Worm (Caenorhabditis elegans) whole organism, mixed stage, embryonic: ENCODE data around the gene acbp-8.

Experiments
- M03D4.4 ChIP-seq: sonication (generic microtip); optimal IDR thresholded peaks from 2 replicates; lab custom pipeline; 2017; ENCODE audit warnings: mild to moderate bottlenecking, missing genetic modification characterization, missing compliant biosample characterization
- blmp-1 ChIP-seq: fragments of 150-350 bp; optimal IDR thresholded peaks from 2 replicates; lab custom pipeline; 2014; ENCODE audit warnings: missing biosample characterization, missing genetic modification characterization
- ceh-39 ChIP-seq: fragments of 150-350 bp; optimal IDR thresholded peaks from 2 replicates; lab custom pipeline; 2014; ENCODE audit warnings: missing biosample characterization, missing genetic modification characterization
- ceh-43 ChIP-seq: fragments of 200-800 bp; sonication (Bioruptor generic); optimal IDR thresholded peaks from 2 replicates; lab custom pipeline; 2018; ENCODE audit warnings: mild to moderate bottlenecking, missing genetic modification characterization, moderate library complexity, missing compliant biosample characterization
- ceh-83 ChIP-seq: fragments of 200-800 bp; sonication (Bioruptor generic); optimal IDR thresholded peaks from 2 replicates; lab custom pipeline; 2018; ENCODE audit warnings: mild to moderate bottlenecking, missing genetic modification characterization, missing compliant biosample characterization
- cnd-1 ChIP-seq: fragments of 200-800 bp; sonication (Bioruptor generic); optimal IDR thresholded peaks from 2 replicates; lab custom pipeline; 2018; ENCODE audit warnings: mild to moderate bottlenecking, missing genetic modification characterization, missing compliant biosample characterization
- drap-1 ChIP-seq: fragments of 200-800 bp; sonication (Bioruptor generic); optimal IDR thresholded peaks from 3 replicates; lab custom pipeline; 2018; ENCODE audit warnings: mild to moderate bottlenecking, missing genetic modification characterization, missing compliant biosample characterization
- elt-1 ChIP-seq: sonication (generic microtip); optimal IDR thresholded peaks from 2 replicates; lab custom pipeline; 2017; ENCODE audit warnings: missing genetic modification characterization, mild to moderate bottlenecking, missing compliant biosample characterization, antibody characterized with exemption, moderate library complexity, borderline replicate concordance; ENCODE audit not compliant: insufficient read depth
- elt-3 ChIP-seq: fragments of 150-350 bp; optimal IDR thresholded peaks from 2 replicates; lab custom pipeline; 2014; ENCODE audit warnings: missing biosample characterization, missing genetic modification characterization
- flh-1 ChIP-seq: fragments of 200-800 bp; sonication (Bioruptor generic); optimal IDR thresholded peaks from 2 replicates; lab custom pipeline; 2018; ENCODE audit warnings: mild to moderate bottlenecking, missing genetic modification characterization, moderate library complexity, missing compliant biosample characterization
- ham-2 ChIP-seq: fragments of 200-800 bp; sonication (Bioruptor generic); optimal IDR thresholded peaks from 2 replicates; lab custom pipeline; 2018; ENCODE audit warnings: mild to moderate bottlenecking, missing genetic modification characterization, missing compliant biosample characterization
- hlh-1 ChIP-seq: fragments of 150-350 bp; optimal IDR thresholded peaks from 2 replicates; lab custom pipeline; 2014; ENCODE audit warnings: missing biosample characterization, missing genetic modification reagents, missing genetic modification characterization
- lin-13 ChIP-seq: fragments of 150-350 bp; optimal IDR thresholded peaks from 2 replicates; lab custom pipeline; 2014; ENCODE audit warnings: missing biosample characterization, missing genetic modification characterization
- lin-32 ChIP-seq: fragments of 200-800 bp; sonication (Bioruptor generic); optimal IDR thresholded peaks from 2 replicates; lab custom pipeline; 2018; ENCODE audit warnings: mild to moderate bottlenecking, missing genetic modification characterization, missing compliant biosample characterization
- mab-5 ChIP-seq: fragments of 150-350 bp; optimal IDR thresholded peaks from 2 replicates; lab custom pipeline; 2014; ENCODE audit warnings: missing biosample characterization, missing genetic modification characterization
- mep-1 ChIP-seq: fragments of 150-350 bp; optimal IDR thresholded peaks from 2 replicates; lab custom pipeline; 2017; ENCODE audit warnings: missing biosample characterization, missing genetic modification reagents, missing genetic modification characterization, inconsistent platforms
- mls-2 ChIP-seq: sonication (generic microtip); optimal IDR thresholded peaks from 2 replicates; lab custom pipeline; 2016; ENCODE audit warnings: mild to moderate bottlenecking, missing genetic modification characterization, moderate library complexity, missing compliant biosample characterization
- nhr-12 ChIP-seq: fragments of 150-350 bp; optimal IDR thresholded peaks from 2 replicates; lab custom pipeline; 2014; ENCODE audit warnings: missing biosample characterization, missing genetic modification characterization
- pha-4 ChIP-seq: fragments of 150-350 bp; optimal IDR thresholded peaks from 2 replicates; lab custom pipeline; 2018; ENCODE audit warnings: missing biosample characterization, missing genetic modification reagents, missing genetic modification characterization
- sem-2 ChIP-seq: fragments of 200-800 bp; sonication (Bioruptor generic); optimal IDR thresholded peaks from 2 replicates; lab custom pipeline; 2018; ENCODE audit warnings: mild to moderate bottlenecking, missing genetic modification characterization, missing compliant biosample characterization
- snpc-4 ChIP-seq: fragments of 150-350 bp; optimal IDR thresholded peaks from 2 replicates; lab custom pipeline; 2014; ENCODE audit warnings: missing biosample characterization, missing genetic modification characterization
- sptf-1 ChIP-seq: sonication (generic microtip); optimal IDR thresholded peaks from 2 replicates; lab custom pipeline; 2017; ENCODE audit warnings: mild to moderate bottlenecking, missing genetic modification characterization, moderate library complexity, missing compliant biosample characterization
- tbx-8 ChIP-seq: fragments of 200-800 bp; sonication (Bioruptor generic); optimal IDR thresholded peaks from 2 replicates; lab custom pipeline; 2018; ENCODE audit warnings: mild to moderate bottlenecking, missing genetic modification characterization, moderate library complexity, missing compliant biosample characterization
- unc-120 ChIP-seq: sonication (generic microtip); optimal IDR thresholded peaks from 2 replicates; lab custom pipeline; 2017; ENCODE audit warnings: missing genetic modification characterization, missing compliant biosample characterization; ENCODE audit not compliant: poor library complexity, severe bottlenecking
- unc-39 ChIP-seq: fragments of 150-350 bp; optimal IDR thresholded peaks from 2 replicates; lab custom pipeline; 2014; ENCODE audit warnings: missing biosample characterization, missing genetic modification characterization
- unc-62 ChIP-seq: fragments of 150-350 bp; optimal IDR thresholded peaks from 2 replicates; lab custom pipeline; 2014; ENCODE audit warnings: missing biosample characterization, missing genetic modification reagents, missing genetic modification characterization
- zip-8 ChIP-seq: fragments of 150-350 bp; optimal IDR thresholded peaks from 2 replicates; lab custom pipeline; 2014; ENCODE audit warnings: missing biosample characterization, missing genetic modification characterization
- ztf-11 ChIP-seq: fragments of 150-350 bp; optimal IDR thresholded peaks from 2 replicates; lab custom pipeline; 2014; ENCODE audit warnings: missing biosample characterization, missing genetic modification characterization

Gene acbp-8

ce11 chrIII:2622870-2623269, 5.9 kb upstream of the acbp-8 start, which contains the start of gene Y71H2B.2:
TSS of gene Y71H2B.2 (plus strand) at chrIII:2623170.
- no peak for TF ChIP-seq mep-1 (tag; lab: Kevin White, UChicago)
- no peak for TF ChIP-seq ztf-11 (tag; lab: Kevin White, UChicago)
- no peak for TF ChIP-seq unc-39 (tag; lab: Kevin White, UChicago)
- no peak for TF ChIP-seq ceh-83 (GFP tag; lab: Kevin White, UChicago)
- no peak for TF ChIP-seq lin-13 (tag; lab: Kevin White, UChicago)
- no peak for TF ChIP-seq snpc-4
- TF ChIP-seq hlh-1 = no peak
- TF ChIP-seq, all 35 proteins: peak for 0

ce11 chrIII:2632819-2633398, 4.1 kb downstream of the acbp-8 start:
- TF ChIP-seq ham-2 (GFP tag; lab: Kevin White, UChicago) (peak; percentile 19), unc-62 (GFP tag; lab: Kevin White, UChicago) (no peak), lin-32 (GFP tag; lab: Kevin White, UChicago) (no peak), elt-1 (tag; lab: Kevin White, UChicago) (peak; percentile 52)

- no peak for TF ChIP-seq snpc-4
- no peak for TF ChIP-seq elt-3 (tag; lab: Kevin White, UChicago)
- TF ChIP-seq cnd-1 = no peak
- no peak for TF ChIP-seq sem-2
- TF ChIP-seq lin-13 (tag; lab: Kevin White, UChicago) = no peak
- no peak for TF ChIP-seq ham-2 (GFP tag; lab: Kevin White, UChicago)
- no peak for TF ChIP-seq pha-4 (tag; lab: Kevin White, UChicago)
- TF ChIP-seq unc-62 (GFP tag; lab: Kevin White, UChicago) = no peak
- no peak for TF ChIP-seq nhr-12 (tag; lab: Kevin White, UChicago)
- no peak for TF ChIP-seq unc-120 (tag; lab: Kevin White, UChicago)
- TF ChIP-seq mab-5 (tag; lab: Kevin White, UChicago) = no peak
- no peak for TF ChIP-seq sptf-1 (tag; lab: Kevin White, UChicago)
- no peak for TF ChIP-seq mls-2 (tag; lab: Kevin White, UChicago)
- no peak for TF ChIP-seq ceh-39
- no peak for TF ChIP-seq mep-1 (tag; lab: Kevin White, UChicago)
- no peak for TF ChIP-seq zip-8
- TF ChIP-seq hlh-1 = no peak
- TF ChIP-seq ceh-83 (GFP tag; lab: Kevin White, UChicago) = no peak
Observed at ce11 chrIII:2634577-2634976, 5.8 kb downstream of the acbp-8 start.

ce11 chrIII:2636137-2636536, 7.3 kb downstream of the acbp-8 start, which contains the start of gene zmp-2:
TSS of gene zmp-2 (plus strand) at chrIII:2636383.
- no peak for TF ChIP-seq tbx-8 (GFP tag; lab: Kevin White, UChicago)
- TF ChIP-seq ztf-11 (tag; lab: Kevin White, UChicago) = no peak
- TF ChIP-seq sptf-1 (tag; lab: Kevin White, UChicago) = no peak
- TF ChIP-seq sem-2 = no peak
- no peak for TF ChIP-seq M03D4.4 (tag; lab: Kevin White, UChicago)
- no peak for TF ChIP-seq zip-8
- TF ChIP-seq elt-3 (tag; lab: Kevin White, UChicago) = no peak
- TF ChIP-seq mls-2 (tag; lab: Kevin White, UChicago) = no peak
- TF ChIP-seq mep-1 (tag; lab: Kevin White, UChicago) = no peak
- no peak for TF ChIP-seq hlh-1
- TF ChIP-seq unc-120 (tag; lab: Kevin White, UChicago) = no peak
- TF ChIP-seq blmp-1 (tag; lab: Kevin White, UChicago) = no peak
- TF ChIP-seq snpc-4 = no peak
- TF ChIP-seq unc-62 (GFP tag; lab: Kevin White, UChicago) = no peak
- no peak for TF ChIP-seq drap-1 (GFP tag; lab: Kevin White, UChicago)
- TF ChIP-seq pha-4 (tag; lab: Kevin White, UChicago) = no peak
- no peak for TF ChIP-seq mab-5 (tag; lab: Kevin White, UChicago)
- no peak for TF ChIP-seq ceh-43 (GFP tag; lab: Kevin White, UChicago)
- no peak for TF ChIP-seq lin-13 (tag; lab: Kevin White, UChicago)

ce11 chrIII:2641659-2642058, 12.8 kb downstream of the acbp-8 start:
- TF ChIP-seq mep-1 (tag; lab: Kevin White, UChicago) (no peak), mls-2 (tag; lab: Kevin White, UChicago) (no peak), flh-1 (GFP tag; lab: Kevin White, UChicago) (no peak), lin-13 (tag; lab: Kevin White, UChicago) (no peak), cnd-1 (no peak)
